Fruit fly (Drosophila melanogaster): ENCODE data around the gene bbx.

Gene bbx

DNA sequence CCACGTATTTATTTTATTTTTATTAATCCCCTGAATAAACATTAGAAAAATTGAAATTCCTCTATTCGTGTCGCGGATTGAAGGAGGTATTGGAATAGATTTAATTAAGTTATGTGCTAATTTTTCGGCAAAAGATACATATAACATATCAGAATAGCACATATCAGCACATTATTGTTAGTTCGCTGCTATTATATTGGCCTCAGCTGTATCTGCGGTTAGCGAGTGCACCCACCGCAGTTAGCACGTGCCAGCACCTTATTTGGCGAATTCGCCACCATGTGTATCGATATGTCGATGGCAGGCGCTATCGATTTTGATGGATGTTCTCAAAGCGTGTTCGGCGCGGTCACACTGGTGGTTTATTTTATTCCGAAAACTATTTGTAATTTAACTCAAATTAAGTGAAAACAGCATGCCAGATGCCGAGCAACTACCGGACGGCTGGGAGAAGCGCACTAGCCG, 17.8 kb upstream of the bbx start, which contains the start of gene dod (continued):
- TF ChIP-seq CG33213 (GFP tag; optimal IDR thresholded peaks at IDR 0.05): peak; percentile 73
- no peak for TF ChIP-seq Tbp (GFP tag; optimal IDR thresholded peaks at IDR 0.05)
- TF ChIP-seq usp (GFP tag; optimal IDR thresholded peaks at IDR 0.05): no peak
- no peak for TF ChIP-seq sqz (GFP tag; optimal IDR thresholded peaks at IDR 0.05)
- TF ChIP-seq CG12744 (GFP tag; optimal IDR thresholded peaks at IDR 0.05): peak; percentile 35
- TF ChIP-seq CG2712 (tag; optimal IDR thresholded peaks at IDR 0.05): peak; percentile 48
- no peak for TF ChIP-seq CG10462 (GFP tag; optimal IDR thresholded peaks at IDR 0.05)
- no peak for TF ChIP-seq vfl (GFP tag; optimal IDR thresholded peaks at IDR 0.05)
- no peak; the same call in 1 of the 2 replicates for TF ChIP-seq CG31441 (GFP tag; IDR thresholded peaks at IDR 0.05)
- TF ChIP-seq al (GFP tag; IDR thresholded peaks at IDR 0.05): 0 out of 2 replicates have a peak, but pooled peaks have one; percentile 32
- no peak for TF ChIP-seq cg (GFP tag; optimal IDR thresholded peaks at IDR 0.05)
- TF ChIP-seq Hmx (GFP tag; optimal IDR thresholded peaks at IDR 0.05): no peak
- no peak for TF ChIP-seq D (optimal IDR thresholded peaks at IDR 0.05)
- TF ChIP-seq D (GFP tag; optimal IDR thresholded peaks at IDR 0.05): no peak
- peak; percentile 54 for TF ChIP-seq CG34376 (GFP tag; optimal IDR thresholded peaks at IDR 0.05)
- peak; percentile 68 for TF ChIP-seq nmo (GFP tag; optimal IDR thresholded peaks at IDR 0.05)
- TF ChIP-seq hkb (optimal IDR thresholded peaks at IDR 0.05): no peak
- TF ChIP-seq hkb (GFP tag; IDR thresholded peaks at IDR 0.05): peak; percentile 41; the same call in 1 of the 2 replicates
- peak; percentile 72 for TF ChIP-seq slbo (GFP tag; IDR thresholded peaks at IDR 0.05)
- no peak for TF ChIP-seq Six4 (GFP tag; optimal IDR thresholded peaks at IDR 0.05)
- TF ChIP-seq CG6175 (GFP tag; IDR thresholded peaks at IDR 0.05): no peak
- no peak for TF ChIP-seq prd (optimal IDR thresholded peaks at IDR 0.05)
- TF ChIP-seq prd (GFP tag; IDR thresholded peaks at IDR 0.05): peak; percentile 59; the same call in 2 of the 3 replicates
- no peak for TF ChIP-seq CG8765 (GFP tag; IDR thresholded peaks at IDR 0.05)
- no peak for TF ChIP-seq abd-A (tag; optimal IDR thresholded peaks at IDR 0.05)
- TF ChIP-seq knrl (GFP tag; IDR thresholded peaks at IDR 0.05; ENCODE audit: partially characterized antibody): peak; percentile 77
- TF ChIP-seq CG1024 (GFP tag; IDR thresholded peaks at IDR 0.05): no peak
- peak; percentile 51 for TF ChIP-seq CG30403 (GFP tag; optimal IDR thresholded peaks at IDR 0.05)
- TF ChIP-seq CG1647 (GFP tag; optimal IDR thresholded peaks at IDR 0.05): no peak
- TF ChIP-seq gem (tag; optimal IDR thresholded peaks at IDR 0.05): peak; percentile 66

dm6 chrX:21349800-21350309, 13.0 kb upstream of the bbx start, which contains the start of the genes peng and sol:
TSS of gene peng (minus strand) at chrX:21349843.
TSS of gene sol (plus strand) at chrX:21350280.
- TF ChIP-seq B-H2 (GFP tag; optimal IDR thresholded peaks at IDR 0.05): peak; percentile 51
- 0 out of 4 replicates have a peak, but pooled peaks have one; percentile 22 for TF ChIP-seq Gug (GFP tag; IDR thresholded peaks at IDR 0.05)
- peak; percentile 42 for TF ChIP-seq pzg (GFP tag; optimal IDR thresholded peaks at IDR 0.05)
- TF ChIP-seq Deaf1 (tag; optimal IDR thresholded peaks at IDR 0.05): peak; percentile 18
- TF ChIP-seq Taf1 (GFP tag; IDR thresholded peaks at IDR 0.05): no peak
- peak; percentile 59 for TF ChIP-seq pnt (GFP tag; optimal IDR thresholded peaks at IDR 0.05)
- peak; percentile 73 for TF ChIP-seq CG14441 (GFP tag; IDR thresholded peaks at IDR 0.05)
- peak; percentile 55 for TF ChIP-seq CG8944 (GFP tag; optimal IDR thresholded peaks at IDR 0.05)
- peak; percentile 69 for TF ChIP-seq Sox102F (GFP tag; optimal IDR thresholded peaks at IDR 0.05)
- TF ChIP-seq Tbp (GFP tag; optimal IDR thresholded peaks at IDR 0.05): no peak
- peak; percentile 18 for TF ChIP-seq CTCF (GFP tag; optimal IDR thresholded peaks at IDR 0.05)
- no peak for TF ChIP-seq CG17802 (tag; optimal IDR thresholded peaks at IDR 0.05)
- TF ChIP-seq knrl (GFP tag; IDR thresholded peaks at IDR 0.05; ENCODE audit: partially characterized antibody): no peak
- peak; percentile 53 for TF ChIP-seq CG18764 (GFP tag; optimal IDR thresholded peaks at IDR 0.05)
- peak; percentile 72 for TF ChIP-seq CG7786 (GFP tag; optimal IDR thresholded peaks at IDR 0.05)
- 0 out of 3 replicates have a peak, but pooled peaks have one; percentile 38 for TF ChIP-seq ken (GFP tag; IDR thresholded peaks at IDR 0.05)
- TF ChIP-seq Pdp1 (GFP tag; optimal IDR thresholded peaks at IDR 0.05): peak; percentile 67 to 75
- no peak for TF ChIP-seq CG10321 (GFP tag; IDR thresholded peaks at IDR 0.05)
- peak; percentile 100 for TF ChIP-seq CG8290 (GFP tag; optimal IDR thresholded peaks at IDR 0.05)
- peak; percentile 98 to 100 for TF ChIP-seq CG8290 (tag; optimal IDR thresholded peaks at IDR 0.05)
- TF ChIP-seq CG7556 (GFP tag; optimal IDR thresholded peaks at IDR 0.05): peak; percentile 65
- no peak for TF ChIP-seq CG4707 (GFP tag; optimal IDR thresholded peaks at IDR 0.05)
- TF ChIP-seq fd64A (GFP tag; optimal IDR thresholded peaks at IDR 0.05): no peak
- TF ChIP-seq gcm (GFP tag; optimal IDR thresholded peaks at IDR 0.05): peak; percentile 45
- peak; percentile 59; the same call in 2 of the 3 replicates for TF ChIP-seq CG14050 (GFP tag; IDR thresholded peaks at IDR 0.05)

Data from whole organism, embryonic.